Worm (Caenorhabditis elegans): ENCODE data around the gene F35H10.3.

DNA sequence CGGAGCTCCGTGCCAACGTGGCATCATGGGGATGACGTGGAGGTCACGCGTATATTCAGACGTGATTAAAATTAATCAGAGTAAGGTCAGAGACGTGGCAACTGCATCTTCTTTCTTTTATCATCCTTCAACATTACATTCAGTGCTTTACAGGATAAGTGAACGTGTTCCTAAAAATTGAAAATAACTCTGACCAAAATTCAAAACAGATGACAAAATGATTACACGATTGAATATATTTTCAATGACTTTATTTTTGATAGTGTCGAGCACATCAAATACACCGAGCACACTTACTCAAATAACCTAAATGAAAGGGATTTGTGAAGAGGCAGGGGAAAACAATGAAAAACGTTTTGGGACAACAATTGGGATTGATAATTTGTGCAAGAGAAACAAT, 39.4 kb upstream of the F35H10.3 start, which contains the start of gene K07H8.9:
- TF ChIP-seq pqm-1 (tag; optimal IDR thresholded peaks at IDR 0.05) (no peak), ama-1 (optimal IDR thresholded peaks at IDR 0.05) (no peak), nhr-11 (tag; optimal IDR thresholded peaks at IDR 0.05) (no peak), fkh-10 (GFP tag; optimal IDR thresholded peaks at IDR 0.05) (no peak), tbx-2 (tag; optimal IDR thresholded peaks at IDR 0.05) (no peak), ceh-19 (GFP tag; optimal IDR thresholded peaks at IDR 0.05) (no peak), ceh-45 (GFP tag; IDR thresholded peaks at IDR 0.05) (no peak), mec-3 (tag; optimal IDR thresholded peaks at IDR 0.05; ENCODE audit: borderline replicate concordance) (no peak), unc-42 (tag; optimal IDR thresholded peaks at IDR 0.05) (no peak), hlh-30 (tag; optimal IDR thresholded peaks at IDR 0.05; ENCODE audit: insufficient read depth) (no peak), hlh-13 (GFP tag; optimal IDR thresholded peaks at IDR 0.05) (no peak), npax-4 (tag; optimal IDR thresholded peaks at IDR 0.05) (no peak), pag-3 (tag; optimal IDR thresholded peaks at IDR 0.05; ENCODE audit: borderline replicate concordance) (no peak), sdc-2 (tag; optimal IDR thresholded peaks at IDR 0.05) (no peak)

Measured in whole organism, late embryonic.